Worm (Caenorhabditis elegans) whole organism, L3 larva: ENCODE results near the gene T20G5.8.
A peak's percentile ranks its signal among the peaks of the same experiment; 100 is the strongest.

Experiments used
- R02D3.7 ChIP-seq: fragments of 150-350 bp; optimal IDR thresholded peaks from 2 replicates; lab custom pipeline; 2014; ENCODE audit warnings: missing biosample characterization, missing genetic modification characterization
- aly-2 ChIP-seq: fragments of 150-350 bp; optimal IDR thresholded peaks from 2 replicates; lab custom pipeline; 2014; ENCODE audit warnings: missing biosample characterization, missing genetic modification characterization
- ama-1 ChIP-seq: fragments of 150-350 bp; optimal IDR thresholded peaks from 2 replicates; lab custom pipeline; 2018
- ceh-16 ChIP-seq: sonication (generic microtip); optimal IDR thresholded peaks from 2 replicates; lab custom pipeline; 2017; ENCODE audit warnings: missing biosample characterization, missing genetic modification characterization
- ceh-28 ChIP-seq: fragments of 150-350 bp; optimal IDR thresholded peaks from 2 replicates; lab custom pipeline; 2014; ENCODE audit warnings: missing biosample characterization, missing genetic modification reagents, missing genetic modification characterization
- ceh-82 ChIP-seq: fragments of 150-350 bp; optimal IDR thresholded peaks from 2 replicates; lab custom pipeline; 2014; ENCODE audit warnings: missing biosample characterization, missing genetic modification characterization
- egl-27 ChIP-seq: sonication (generic microtip); optimal IDR thresholded peaks from 4 replicates; lab custom pipeline; 2017; ENCODE audit warnings: missing biosample characterization, missing genetic modification reagents, missing genetic modification characterization
- egl-5 ChIP-seq: fragments of 150-350 bp; optimal IDR thresholded peaks from 2 replicates; lab custom pipeline; 2017; ENCODE audit warnings: missing biosample characterization, missing genetic modification reagents, missing genetic modification characterization, inconsistent platforms
- elt-1 ChIP-seq: fragments of 150-350 bp; optimal IDR thresholded peaks from 2 replicates; lab custom pipeline; 2014; ENCODE audit warnings: missing biosample characterization, missing genetic modification characterization
- elt-2 ChIP-seq: sonication (generic microtip); optimal IDR thresholded peaks from 2 replicates; lab custom pipeline; 2016; ENCODE audit warnings: missing genetic modification reagents, mild to moderate bottlenecking, missing genetic modification characterization, missing compliant biosample characterization
- eor-1 ChIP-seq, 2 experiments: fragments of 150-350 bp; optimal IDR thresholded peaks; 2 replicates each; lab custom pipeline; 2014 to 2018; ENCODE audit warnings: missing biosample characterization in 2 of 2, missing genetic modification characterization in 2 of 2
- hmg-11 ChIP-seq: sonication (generic microtip); optimal IDR thresholded peaks from 2 replicates; lab custom pipeline; 2016; ENCODE audit warnings: missing genetic modification characterization, missing compliant biosample characterization
- jun-1 ChIP-seq: fragments of 150-350 bp; optimal IDR thresholded peaks from 2 replicates; lab custom pipeline; 2014; ENCODE audit warnings: missing biosample characterization, missing genetic modification reagents, missing genetic modification characterization
- lin-15B ChIP-seq: fragments of 150-350 bp; optimal IDR thresholded peaks from 2 replicates; lab custom pipeline; 2014; ENCODE audit warnings: missing biosample characterization, missing genetic modification characterization
- lin-39 ChIP-seq: fragments of 150-350 bp; optimal IDR thresholded peaks from 2 replicates; lab custom pipeline; 2018; ENCODE audit warnings: missing biosample characterization, missing genetic modification reagents, missing genetic modification characterization
- lsy-12 ChIP-seq: sonication (generic microtip); optimal IDR thresholded peaks from 2 replicates; lab custom pipeline; 2016; ENCODE audit warnings: mild to moderate bottlenecking, missing genetic modification characterization, missing compliant biosample characterization
- mml-1 ChIP-seq: fragments of 150-350 bp; sonication (generic microtip); optimal IDR thresholded peaks from 3 replicates; lab custom pipeline; 2014; ENCODE audit warnings: missing biosample characterization, missing genetic modification characterization
- nfya-1 ChIP-seq: sonication (generic microtip); optimal IDR thresholded peaks from 2 replicates; lab custom pipeline; 2017; ENCODE audit warnings: missing genetic modification characterization, mild to moderate bottlenecking, missing compliant biosample characterization, antibody characterized with exemption, moderate library complexity; ENCODE audit not compliant: insufficient read depth
- nhr-11 ChIP-seq: fragments of 150-350 bp; optimal IDR thresholded peaks from 2 replicates; lab custom pipeline; 2014; ENCODE audit warnings: missing biosample characterization, missing genetic modification characterization
- nhr-23 ChIP-seq: fragments of 150-350 bp; optimal IDR thresholded peaks from 2 replicates; lab custom pipeline; 2014; ENCODE audit warnings: missing biosample characterization, missing genetic modification reagents, missing genetic modification characterization
- nhr-25 ChIP-seq: sonication (generic microtip); optimal IDR thresholded peaks from 2 replicates; lab custom pipeline; 2017; ENCODE audit warnings: missing biosample characterization, missing genetic modification characterization
- nhr-43 ChIP-seq: sonication (generic microtip); optimal IDR thresholded peaks from 2 replicates; lab custom pipeline; 2016; ENCODE audit warnings: mild to moderate bottlenecking, missing genetic modification characterization, missing compliant biosample characterization; ENCODE audit not compliant: poor library complexity, severe bottlenecking
- nhr-67 ChIP-seq: fragments of 150-350 bp; optimal IDR thresholded peaks from 2 replicates; lab custom pipeline; 2014; ENCODE audit warnings: missing biosample characterization, missing genetic modification characterization
- pha-4 ChIP-seq: fragments of 150-350 bp; optimal IDR thresholded peaks from 2 replicates; lab custom pipeline; 2014; ENCODE audit warnings: missing biosample characterization, missing genetic modification reagents, missing genetic modification characterization
- snpc-4 ChIP-seq: fragments of 150-350 bp; optimal IDR thresholded peaks from 2 replicates; lab custom pipeline; 2014; ENCODE audit warnings: missing biosample characterization, missing genetic modification characterization
- ztf-4 ChIP-seq: fragments of 150-350 bp; optimal IDR thresholded peaks from 2 replicates; lab custom pipeline; 2014; ENCODE audit warnings: missing biosample characterization, missing genetic modification characterization

Gene T20G5.8

ce11 chrIII:10240073-10240472, 40.9 kb downstream of the T20G5.8 start:
- TF ChIP-seq lsy-12 (tag; lab: Kevin White, UChicago) = no peak
- TF ChIP-seq elt-2 = no peak
- no peak for TF ChIP-seq ceh-82
- no peak for TF ChIP-seq elt-1 (tag; lab: Kevin White, UChicago)
- no peak for TF ChIP-seq egl-27 (tag; lab: Kevin White, UChicago)

ce11 chrIII:10241332-10241829, 42.2 kb downstream of the T20G5.8 start:
- no peak for TF ChIP-seq aly-2 (tag; lab: Kevin White, UChicago)
- no peak for TF ChIP-seq ceh-28 (tag; lab: Kevin White, UChicago)
- no peak for TF ChIP-seq lin-39 (tag; lab: Kevin White, UChicago)
- peak; percentile 1 for TF ChIP-seq nhr-25 (tag; lab: Kevin White, UChicago)
- peak; percentile 40 for TF ChIP-seq nhr-43 (tag; lab: Kevin White, UChicago)

ce11 chrIII:10244013-10244412, 44.9 kb downstream of the T20G5.8 start:
- TF ChIP-seq ceh-16 (tag; lab: Kevin White, UChicago) (no peak), ztf-4 (no peak), nhr-23 (no peak), ceh-82 (no peak), ama-1 (lab: Kevin White, UChicago) (no peak), jun-1 (tag; lab: Kevin White, UChicago) (no peak), mml-1 (no peak), eor-1 (tag; optimal IDR thresholded peaks at IDR 0.05; lab: Kevin White, UChicago) (no peak), lsy-12 (tag; lab: Kevin White, UChicago) (no peak), egl-5 (tag; lab: Kevin White, UChicago) (no peak), nhr-25 (tag; lab: Kevin White, UChicago) (no peak), R02D3.7 (tag; lab: Kevin White, UChicago) (no peak)

- TF ChIP-seq hmg-11 (tag; lab: Kevin White, UChicago) = no peak
- TF ChIP-seq lin-39 (tag; lab: Kevin White, UChicago) = peak; percentile 25
- peak; percentile 54 for TF ChIP-seq snpc-4 (tag; lab: Kevin White, UChicago)
- TF ChIP-seq nhr-11 = no peak
- TF ChIP-seq pha-4 (tag; lab: Kevin White, UChicago) = peak; percentile 62
- TF ChIP-seq lin-15B (tag; lab: Kevin White, UChicago) = peak; percentile 62
- TF ChIP-seq nfya-1 = peak; percentile 42
- peak; percentile 7 for TF ChIP-seq elt-2
- no peak for TF ChIP-seq nhr-67 (tag; lab: Kevin White, UChicago)
Observed at ce11 chrIII:10248441-10249137, 49.4 kb downstream of the T20G5.8 start, which contains the start of the genes div-1 and cor-1. div-1 (minus strand) TSS chrIII:10248559. cor-1 (plus strand) TSS chrIII:10249111.
